Fruit fly (Drosophila melanogaster) whole organism, pupa: ENCODE data around the gene CG17327.

Experiments used
- CG10348 ChIP-seq: fragments of 200-800 bp; sonication (Bioruptor generic); IDR thresholded peaks from 2 replicates; pipeline ENCODE4 v1.3.6; 2022; ENCODE audit warnings: missing biosample characterization, missing genetic modification characterization
- CG12605 ChIP-seq: fragments of 200-800 bp; sonication (Bioruptor generic); IDR thresholded peaks from 2 replicates; pipeline ENCODE4 v1.3.6; 2022; ENCODE audit warnings: missing biosample characterization, missing genetic modification characterization
- CG13204 ChIP-seq: fragments of 200-800 bp; sonication (Bioruptor generic); optimal IDR thresholded peaks from 2 replicates; lab custom pipeline; 2018; ENCODE audit warnings: missing biosample characterization, mild to moderate bottlenecking, missing genetic modification characterization, moderate library complexity
- CG14655 ChIP-seq: fragments of 200-800 bp; sonication (Bioruptor generic); optimal IDR thresholded peaks from 3 replicates; lab custom pipeline; 2017; ENCODE audit warnings: mild to moderate bottlenecking, missing biosample characterization, missing genetic modification reagents, missing genetic modification characterization
- CG15710 ChIP-seq: fragments of 200-800 bp; sonication (Bioruptor generic); optimal IDR thresholded peaks from 2 replicates; lab custom pipeline; 2018; ENCODE audit warnings: missing biosample characterization, mild to moderate bottlenecking, missing genetic modification characterization, moderate library complexity
- CG17806 ChIP-seq: fragments of 200-800 bp; sonication (Bioruptor generic); optimal IDR thresholded peaks from 2 replicates; lab custom pipeline; 2018; ENCODE audit warnings: missing biosample characterization, mild to moderate bottlenecking, missing genetic modification characterization, moderate library complexity
- CG32121 ChIP-seq: fragments of 200-800 bp; sonication (Bioruptor generic); IDR thresholded peaks from 2 replicates; pipeline ENCODE4 v1.3.6; 2022; ENCODE audit warnings: missing biosample characterization, missing genetic modification characterization
- CG34367 ChIP-seq: fragments of 200-800 bp; sonication (Bioruptor generic); optimal IDR thresholded peaks from 2 replicates; lab custom pipeline; 2018; ENCODE audit warnings: missing biosample characterization, mild to moderate bottlenecking, missing genetic modification characterization
- CG4496 ChIP-seq: fragments of 200-800 bp; sonication (Bioruptor generic); IDR thresholded peaks from 3 replicates; pipeline ENCODE4 v1.3.6; 2022; ENCODE audit warnings: missing biosample characterization, missing genetic modification characterization
- CG8159 ChIP-seq: fragments of 200-800 bp; sonication (Bioruptor generic); optimal IDR thresholded peaks from 3 replicates; lab custom pipeline; 2018; ENCODE audit warnings: missing biosample characterization, mild to moderate bottlenecking, missing genetic modification characterization, moderate library complexity
- CG8301 ChIP-seq: fragments of 200-800 bp; sonication (Bioruptor generic); optimal IDR thresholded peaks from 2 replicates; lab custom pipeline; 2018; ENCODE audit warnings: missing biosample characterization, mild to moderate bottlenecking, missing genetic modification characterization
- CG9948 ChIP-seq: fragments of 200-800 bp; sonication (Bioruptor generic); optimal IDR thresholded peaks from 2 replicates; lab custom pipeline; 2018; ENCODE audit warnings: missing biosample characterization, mild to moderate bottlenecking, missing genetic modification characterization, moderate library complexity
- D1 ChIP-seq: fragments of 200-800 bp; sonication (Bioruptor generic); optimal IDR thresholded peaks from 2 replicates; lab custom pipeline; 2018; ENCODE audit warnings: missing biosample characterization, mild to moderate bottlenecking, missing genetic modification characterization, moderate library complexity
- EcR ChIP-seq: fragments of 200-800 bp; sonication (Bioruptor generic); optimal IDR thresholded peaks from 3 replicates; lab custom pipeline; 2019; ENCODE audit warnings: missing biosample characterization, missing genetic modification characterization, mild to moderate bottlenecking, moderate library complexity, missing genetic modification reagents
- Ets98B ChIP-seq: fragments of 200-800 bp; sonication (Bioruptor generic); IDR thresholded peaks from 2 replicates; pipeline ENCODE4 v1.3.6; 2022; ENCODE audit warnings: missing biosample characterization, missing genetic modification characterization
- Pif1A ChIP-seq: fragments of 200-800 bp; sonication (Bioruptor generic); optimal IDR thresholded peaks from 3 replicates; lab custom pipeline; 2016; ENCODE audit warnings: missing biosample characterization, missing genetic modification characterization
- Pif1B ChIP-seq: fragments of 200-800 bp; sonication (Bioruptor generic); optimal IDR thresholded peaks from 3 replicates; lab custom pipeline; 2016; ENCODE audit warnings: missing biosample characterization, missing genetic modification characterization
- Snoo ChIP-seq: fragments of 200-800 bp; sonication (Bioruptor generic); optimal IDR thresholded peaks from 3 replicates; lab custom pipeline; 2017; ENCODE audit warnings: missing biosample characterization, mild to moderate bottlenecking, missing genetic modification characterization, inconsistent platforms
- fd96Ca ChIP-seq: fragments of 200-800 bp; sonication (Bioruptor generic); IDR thresholded peaks from 3 replicates; pipeline ENCODE4 v1.3.6; 2022; ENCODE audit warnings: missing biosample characterization, missing genetic modification characterization
- gl ChIP-seq: fragments of 200-800 bp; sonication (Bioruptor generic); optimal IDR thresholded peaks from 2 replicates; lab custom pipeline; 2018; ENCODE audit warnings: missing biosample characterization, mild to moderate bottlenecking, missing genetic modification characterization
- rn ChIP-seq: fragments of 200-800 bp; sonication (Bioruptor generic); IDR thresholded peaks from 2 replicates; pipeline ENCODE4 v1.3.6; 2022; ENCODE audit warnings: missing biosample characterization, missing genetic modification characterization

Gene CG17327

DNA sequence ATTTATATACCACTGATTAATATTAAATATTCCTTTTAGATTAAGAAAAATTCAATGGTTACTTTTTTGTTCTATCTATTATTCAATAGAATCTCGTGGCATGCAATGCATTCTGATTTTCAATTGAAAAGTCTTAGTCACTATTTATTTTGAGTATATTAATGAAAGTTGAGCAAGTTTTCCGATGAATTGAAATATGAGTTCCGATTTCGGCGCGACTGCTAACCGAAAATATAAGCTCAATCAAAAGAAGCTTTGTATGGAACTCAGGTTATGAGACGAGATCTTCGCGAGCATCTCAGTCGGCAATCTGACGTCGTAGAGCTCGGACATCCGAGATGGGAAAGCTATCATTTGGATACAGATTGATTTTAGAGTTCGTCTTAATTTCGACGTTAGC is 40.5 kb upstream of the CG17327 start, which contains the start of gene CG11668:
TSS of gene CG11668 (plus strand) at position 301 of the 400 bp plus-strand sequence.
- TF ChIP-seq CG8301 (tag; lab: Kevin White, UChicago) (no peak), Snoo (tag; lab: Kevin White, UChicago) (no peak), CG15710 (tag; lab: Kevin White, UChicago) (no peak), CG8159 (tag; lab: Kevin White, UChicago) (no peak), fd96Ca (GFP tag; lab: Robert Waterston, UW) (no peak), CG17806 (tag; lab: Kevin White, UChicago) (no peak)

DNA sequence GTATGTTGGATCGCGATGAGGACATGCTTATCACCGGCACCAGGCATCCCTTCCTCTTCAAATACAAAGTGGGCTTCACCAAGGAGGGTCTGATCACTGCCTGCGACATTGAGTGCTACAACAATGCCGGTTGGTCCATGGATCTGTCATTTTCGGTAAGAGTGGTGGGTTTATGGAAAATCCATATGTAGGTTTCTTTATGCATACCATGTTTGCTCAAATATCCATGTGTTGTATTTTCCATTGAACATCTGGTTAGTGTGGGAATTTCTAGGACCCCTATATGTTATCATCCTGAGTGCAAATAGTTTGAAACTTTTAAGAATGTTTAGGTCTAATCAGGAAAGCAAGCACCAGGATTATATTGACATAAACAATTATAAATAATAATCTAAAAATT is 38.5 kb upstream of the CG17327 start:
- TF ChIP-seq CG9948 (no peak), CG34367 (tag; lab: Kevin White, UChicago) (no peak), CG8159 (tag; lab: Kevin White, UChicago) (no peak), fd96Ca (GFP tag; lab: Robert Waterston, UW) (no peak), CG17806 (tag; lab: Kevin White, UChicago) (no peak), gl (tag; lab: Kevin White, UChicago) (no peak), EcR (GFP tag; lab: Kevin White, UChicago) (no peak), Snoo (tag; lab: Kevin White, UChicago) (no peak), CG8301 (tag; lab: Kevin White, UChicago) (no peak), CG4496 (GFP tag; lab: Robert Waterston, UW) (no peak), CG14655 (GFP tag; lab: Kevin White, UChicago) (no peak), CG32121 (no peak), Pif1B (GFP tag; lab: Kevin White, UChicago) (no peak), rn (GFP tag; lab: Robert Waterston, UW) (no peak), CG13204 (no peak), Ets98B (GFP tag; lab: Robert Waterston, UW) (no peak), CG15710 (tag; lab: Kevin White, UChicago) (no peak)

DNA sequence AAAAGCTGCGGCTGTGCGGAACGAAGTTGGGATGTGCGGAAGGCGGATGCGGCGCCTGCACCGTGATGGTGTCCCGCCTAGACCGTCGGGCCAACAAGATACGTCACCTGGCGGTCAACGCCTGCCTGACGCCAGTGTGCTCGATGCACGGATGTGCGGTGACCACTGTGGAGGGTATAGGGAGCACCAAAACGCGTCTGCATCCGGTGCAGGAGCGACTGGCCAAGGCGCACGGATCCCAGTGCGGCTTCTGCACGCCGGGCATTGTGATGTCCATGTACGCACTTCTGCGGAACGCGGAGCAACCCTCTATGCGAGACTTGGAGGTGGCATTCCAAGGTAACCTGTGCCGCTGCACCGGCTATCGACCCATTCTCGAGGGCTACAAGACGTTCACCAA is 36.1 kb upstream of the CG17327 start:
- TF ChIP-seq Snoo (tag; lab: Kevin White, UChicago) (no peak), CG12605 (GFP tag; lab: Robert Waterston, UW) (no peak), CG34367 (tag; lab: Kevin White, UChicago) (no peak), CG14655 (GFP tag; lab: Kevin White, UChicago) (no peak), fd96Ca (GFP tag; lab: Robert Waterston, UW) (no peak), CG8301 (tag; lab: Kevin White, UChicago) (no peak), CG8159 (tag; lab: Kevin White, UChicago) (no peak), EcR (GFP tag; lab: Kevin White, UChicago) (no peak), CG9948 (no peak), Ets98B (GFP tag; lab: Robert Waterston, UW) (no peak), D1 (tag; lab: Kevin White, UChicago) (no peak), CG4496 (GFP tag; lab: Robert Waterston, UW) (no peak), CG15710 (tag; lab: Kevin White, UChicago) (no peak), CG10348 (no peak), CG13204 (no peak)

DNA sequence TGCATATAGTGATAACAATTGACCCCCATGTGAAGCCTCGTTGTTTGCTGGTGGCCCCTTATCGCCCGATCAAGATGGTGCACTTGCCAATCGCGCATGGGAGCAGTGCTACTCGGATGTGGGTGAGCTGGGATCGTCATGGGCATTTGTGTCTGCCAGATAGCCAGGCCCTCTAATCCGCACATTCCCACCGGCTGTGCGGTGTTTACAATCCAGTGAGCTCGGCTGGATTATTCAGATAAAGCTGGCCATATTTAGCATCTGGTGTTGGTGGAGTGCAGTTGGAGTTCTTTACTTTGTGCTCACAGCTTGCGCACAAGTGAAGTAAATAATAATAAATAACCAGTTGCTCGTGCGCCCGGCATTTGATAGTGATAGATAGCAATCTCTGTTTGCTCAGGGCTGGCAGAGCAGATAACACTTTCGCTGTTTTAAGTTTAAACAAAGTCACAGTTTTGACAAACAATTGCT is 35.5 kb upstream of the CG17327 start:
- no peak for TF ChIP-seq gl (tag; lab: Kevin White, UChicago)
- TF ChIP-seq CG34367 (tag; lab: Kevin White, UChicago), result no peak
- TF ChIP-seq CG15710 (tag; lab: Kevin White, UChicago), result no peak
- TF ChIP-seq CG8301 (tag; lab: Kevin White, UChicago), result no peak
- no peak for TF ChIP-seq EcR (GFP tag; lab: Kevin White, UChicago)
- TF ChIP-seq CG13204, result no peak
- TF ChIP-seq CG8159 (tag; lab: Kevin White, UChicago), result no peak
- no peak for TF ChIP-seq Snoo (tag; lab: Kevin White, UChicago)
- TF ChIP-seq CG32121, result peak; percentile 33
- 0 out of 2 replicates have a peak, but pooled peaks have one; percentile 37 for TF ChIP-seq Ets98B (GFP tag; lab: Robert Waterston, UW)
- TF ChIP-seq CG4496 (GFP tag; lab: Robert Waterston, UW), result 0 out of 3 replicates have a peak, but pooled peaks have one; percentile 36

DNA sequence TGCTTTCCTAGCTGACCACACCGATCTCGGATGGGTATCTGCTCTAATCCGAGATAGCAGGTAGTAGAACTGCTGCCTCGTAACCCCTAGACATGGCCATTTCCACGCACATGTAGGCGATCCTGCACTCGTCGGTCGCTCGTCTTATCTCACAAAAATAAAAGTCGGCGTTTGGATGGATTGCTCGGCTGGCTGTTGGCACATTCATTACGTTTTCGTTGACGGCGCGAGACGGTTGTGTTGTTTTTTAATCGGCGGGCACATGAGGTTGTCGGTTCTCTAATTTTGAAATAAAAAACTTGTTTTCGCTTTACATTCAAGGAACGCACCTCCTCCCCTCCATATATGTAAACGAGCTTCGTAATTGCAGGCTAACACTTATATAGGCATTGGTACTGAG is 34.8 kb upstream of the CG17327 start, which contains the start of gene ry:
TSS of gene ry (plus strand) at position 206 of the 400 bp plus-strand sequence.
- TF ChIP-seq CG32121, result peak; percentile 14; the same call in 1 of the 2 replicates
- TF ChIP-seq Pif1B (GFP tag; lab: Kevin White, UChicago), result no peak

DNA sequence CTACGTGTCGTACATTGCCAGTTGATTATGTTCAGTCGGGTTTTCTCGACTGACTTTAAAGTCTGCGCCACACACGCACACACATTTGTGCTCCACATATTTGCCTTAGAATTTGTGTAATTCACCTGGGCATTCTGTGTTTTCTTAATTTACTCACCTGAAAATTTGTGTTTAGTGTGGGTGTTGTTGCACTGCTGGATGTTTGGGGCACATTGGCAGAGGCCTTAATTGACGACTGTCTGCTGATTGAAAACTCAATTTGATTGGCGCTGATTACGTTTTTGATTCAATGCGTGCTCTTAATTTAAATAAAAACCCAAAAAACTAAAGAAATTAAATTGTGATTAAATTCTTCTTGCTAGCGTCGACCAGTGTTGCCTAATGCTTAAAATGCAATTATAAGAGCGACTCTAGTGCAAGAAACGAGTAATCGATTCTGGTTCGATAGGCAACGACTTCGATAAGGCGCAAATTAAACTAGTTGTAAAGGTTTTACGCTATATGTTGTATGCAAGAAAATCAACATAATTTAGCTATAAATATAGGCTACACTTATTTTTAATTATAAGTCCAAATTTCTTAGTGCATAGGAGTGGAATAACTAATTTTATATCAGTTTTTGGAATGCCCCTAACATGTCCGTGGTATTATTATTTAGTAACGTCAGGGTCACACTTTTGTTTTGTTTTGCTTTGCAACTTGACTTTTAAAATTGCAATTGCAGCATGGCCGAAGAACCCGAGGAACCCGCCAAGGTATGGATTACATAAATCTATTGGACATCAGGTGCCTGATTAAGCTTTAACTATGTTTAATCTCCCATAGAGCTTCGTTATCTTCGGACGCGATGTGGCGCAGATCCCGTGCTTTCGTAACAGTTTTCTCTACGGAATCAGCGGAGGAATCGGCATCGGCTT is 33.0 kb upstream of the CG17327 start, which contains the start of the genes CG46281 and CG46280:
TSS of gene CG46281 (minus strand) at position 51 of the 917 bp plus-strand sequence.
TSS of gene CG46280 (minus strand) at position 403 of the 917 bp plus-strand sequence.
- TF ChIP-seq Ets98B (GFP tag; lab: Robert Waterston, UW) (no peak), CG8159 (tag; lab: Kevin White, UChicago) (no peak), CG8301 (tag; lab: Kevin White, UChicago) (no peak), CG32121 (no peak), CG4496 (GFP tag; lab: Robert Waterston, UW) (no peak), CG15710 (tag; lab: Kevin White, UChicago) (no peak), fd96Ca (GFP tag; lab: Robert Waterston, UW) (no peak), Pif1A (GFP tag; lab: Kevin White, UChicago) (no peak), D1 (tag; lab: Kevin White, UChicago) (no peak), CG13204 (no peak), CG17806 (tag; lab: Kevin White, UChicago) (no peak), CG12605 (GFP tag; lab: Robert Waterston, UW) (no peak), rn (GFP tag; lab: Robert Waterston, UW) (no peak), CG10348 (no peak), CG34367 (tag; lab: Kevin White, UChicago) (no peak), EcR (GFP tag; lab: Kevin White, UChicago) (no peak), CG9948 (no peak)
